Worm (Caenorhabditis elegans): ENCODE data around the gene F59A1.16.

F59A1.16 gene

DNA sequence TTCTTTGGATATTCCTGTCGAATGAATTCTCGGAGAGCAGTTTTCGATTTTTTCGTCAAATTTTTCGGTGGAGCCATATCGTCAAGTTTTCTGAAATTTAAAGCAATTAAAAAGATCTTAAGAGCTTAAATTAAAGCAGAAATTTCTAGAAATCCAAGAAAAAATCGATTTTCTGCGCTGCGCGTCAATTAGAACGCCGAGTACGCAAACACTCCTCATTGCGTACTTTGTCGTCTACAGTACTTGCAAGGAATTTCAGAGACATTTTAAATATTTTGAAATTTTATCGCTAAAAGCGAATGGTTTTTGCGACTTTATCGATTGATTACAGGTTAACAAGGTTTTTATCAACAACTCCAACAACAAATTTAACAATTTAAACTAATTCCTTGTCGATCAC is 29.6 kb downstream of the F59A1.16 start:
- TF ChIP-seq mab-5 (tag; optimal IDR thresholded peaks at IDR 0.05) (no peak), ham-2 (GFP tag; optimal IDR thresholded peaks at IDR 0.05) (no peak), unc-120 (tag; optimal IDR thresholded peaks at IDR 0.05; ENCODE audit: poor library complexity, severe bottlenecking) (no peak), elt-3 (tag; optimal IDR thresholded peaks at IDR 0.05) (no peak), lin-32 (GFP tag; optimal IDR thresholded peaks at IDR 0.05) (no peak), mls-2 (tag; optimal IDR thresholded peaks at IDR 0.05) (no peak), nhr-76 (tag; optimal IDR thresholded peaks at IDR 0.05) (no peak), bed-3 (GFP tag; optimal IDR thresholded peaks at IDR 0.05) (no peak), M03D4.4 (tag; optimal IDR thresholded peaks at IDR 0.05) (no peak), zip-8 (tag; optimal IDR thresholded peaks at IDR 0.05) (no peak), lsy-2 (tag; optimal IDR thresholded peaks at IDR 0.05) (no peak), sem-2 (GFP tag; optimal IDR thresholded peaks at IDR 0.05) (no peak), nhr-28 (tag; optimal IDR thresholded peaks at IDR 0.05) (no peak), ztf-11 (tag; optimal IDR thresholded peaks at IDR 0.05) (no peak), flh-1 (GFP tag; optimal IDR thresholded peaks at IDR 0.05) (no peak), nhr-237 (tag; optimal IDR thresholded peaks at IDR 0.05) (no peak), unc-62 (GFP tag; optimal IDR thresholded peaks at IDR 0.05) (no peak)

DNA sequence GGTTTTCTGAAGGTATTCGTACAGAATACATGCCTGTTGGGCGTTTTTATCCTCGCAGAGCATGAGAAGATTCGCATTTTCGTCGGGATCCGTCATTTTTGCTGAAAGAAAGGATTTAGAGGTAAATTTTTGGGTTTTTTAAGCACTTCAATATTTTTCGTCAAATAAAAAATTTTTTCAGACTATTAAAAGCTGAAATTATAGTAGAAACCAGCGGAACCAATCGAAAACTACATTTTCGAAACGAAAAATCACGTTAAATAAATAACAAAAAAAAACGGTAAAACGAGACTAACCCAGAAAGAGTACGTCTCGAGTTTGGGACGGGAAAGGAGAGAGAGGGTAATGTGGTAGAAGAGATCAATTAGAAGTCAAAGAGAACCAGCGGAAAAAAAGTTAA is 34.3 kb downstream of the F59A1.16 start, which contains the start of gene fbxa-192:
TSS of gene fbxa-192 (minus strand) at position 101 of the 400 bp plus-strand sequence.
- TF ChIP-seq snpc-4 (tag; optimal IDR thresholded peaks at IDR 0.05): no peak
- no peak for TF ChIP-seq mls-2 (tag; optimal IDR thresholded peaks at IDR 0.05)
- no peak for TF ChIP-seq pha-4 (tag; optimal IDR thresholded peaks at IDR 0.05)
- no peak for TF ChIP-seq sptf-1 (tag; optimal IDR thresholded peaks at IDR 0.05)
- no peak for TF ChIP-seq ceh-39 (tag; optimal IDR thresholded peaks at IDR 0.05)
- no peak for TF ChIP-seq unc-120 (tag; optimal IDR thresholded peaks at IDR 0.05; ENCODE audit: poor library complexity, severe bottlenecking)
- TF ChIP-seq ham-2 (GFP tag; optimal IDR thresholded peaks at IDR 0.05): no peak
- TF ChIP-seq elt-1 (tag; optimal IDR thresholded peaks at IDR 0.05; ENCODE audit: borderline replicate concordance, insufficient read depth): no peak
